Worm (Caenorhabditis elegans) whole organism, late embryonic: ENCODE data around the gene F36D3.16.

Experiments
- C08G9.2 ChIP-seq: sonication (generic microtip); optimal IDR thresholded peaks from 2 replicates; lab custom pipeline; 2016; ENCODE audit warnings: mild to moderate bottlenecking, missing genetic modification characterization, moderate library complexity, missing compliant biosample characterization
- C38D4.7 ChIP-seq: fragments of 200-800 bp; sonication (Bioruptor generic); optimal IDR thresholded peaks from 2 replicates; lab custom pipeline; 2018; ENCODE audit warnings: mild to moderate bottlenecking, missing genetic modification characterization, moderate library complexity, missing compliant biosample characterization
- K02D7.2 ChIP-seq: sonication (generic microtip); optimal IDR thresholded peaks from 2 replicates; lab custom pipeline; 2017; ENCODE audit warnings: mild to moderate bottlenecking, missing genetic modification characterization, missing compliant biosample characterization
- K09A11.1 ChIP-seq: sonication (generic microtip); optimal IDR thresholded peaks from 2 replicates; lab custom pipeline; 2017; ENCODE audit warnings: antibody characterized with exemption, mild to moderate bottlenecking, missing genetic modification characterization, missing compliant biosample characterization; ENCODE audit not compliant: insufficient read depth
- T23F11.4 ChIP-seq: fragments of 200-800 bp; sonication (Bioruptor generic); optimal IDR thresholded peaks from 2 replicates; lab custom pipeline; 2018; ENCODE audit warnings: mild to moderate bottlenecking, missing genetic modification characterization, missing compliant biosample characterization
- Y22D7AL.16 ChIP-seq: sonication (generic microtip); optimal IDR thresholded peaks from 2 replicates; lab custom pipeline; 2016; ENCODE audit warnings: missing genetic modification characterization, missing compliant biosample characterization
- ahr-1 ChIP-seq: sonication (generic microtip); optimal IDR thresholded peaks from 2 replicates; lab custom pipeline; 2016; ENCODE audit warnings: missing genetic modification characterization, missing compliant biosample characterization
- ceh-14 ChIP-seq: sonication (generic microtip); optimal IDR thresholded peaks from 2 replicates; lab custom pipeline; 2016; ENCODE audit warnings: missing genotype, missing genetic modification characterization, missing compliant biosample characterization
- ceh-19 ChIP-seq: fragments of 200-800 bp; sonication (Bioruptor generic); optimal IDR thresholded peaks from 2 replicates; lab custom pipeline; 2018; ENCODE audit warnings: mild to moderate bottlenecking, missing genetic modification characterization, missing compliant biosample characterization
- ceh-24 ChIP-seq: sonication (generic microtip); optimal IDR thresholded peaks from 2 replicates; lab custom pipeline; 2016; ENCODE audit warnings: mild to moderate bottlenecking, missing genetic modification characterization, missing compliant biosample characterization
- ceh-30 ChIP-seq: fragments of 150-350 bp; optimal IDR thresholded peaks from 2 replicates; lab custom pipeline; 2014; ENCODE audit warnings: missing biosample characterization, missing genetic modification characterization
- ceh-34 ChIP-seq: sonication (generic microtip); optimal IDR thresholded peaks from 2 replicates; lab custom pipeline; 2016; ENCODE audit warnings: mild to moderate bottlenecking, missing genetic modification characterization, missing compliant biosample characterization
- ceh-6 ChIP-seq: fragments of 200-800 bp; sonication (Bioruptor generic); optimal IDR thresholded peaks from 2 replicates; lab custom pipeline; 2018; ENCODE audit warnings: mild to moderate bottlenecking, missing genetic modification characterization, missing compliant biosample characterization
- che-1 ChIP-seq: sonication (generic microtip); optimal IDR thresholded peaks from 2 replicates; lab custom pipeline; 2016; ENCODE audit warnings: mild to moderate bottlenecking, missing genetic modification characterization, missing compliant biosample characterization
- dve-1 ChIP-seq: sonication (generic microtip); optimal IDR thresholded peaks from 2 replicates; lab custom pipeline; 2017; ENCODE audit warnings: antibody characterized with exemption, mild to moderate bottlenecking, missing genetic modification characterization, missing compliant biosample characterization
- elt-2 ChIP-seq: sonication (generic microtip); optimal IDR thresholded peaks from 2 replicates; lab custom pipeline; 2016; ENCODE audit warnings: missing genetic modification reagents, missing genetic modification characterization, missing compliant biosample characterization
- ets-4 ChIP-seq: sonication (generic microtip); optimal IDR thresholded peaks from 2 replicates; lab custom pipeline; 2016; ENCODE audit warnings: missing genetic modification characterization, missing compliant biosample characterization
- fax-1 ChIP-seq: sonication (generic microtip); optimal IDR thresholded peaks from 2 replicates; lab custom pipeline; 2016; ENCODE audit warnings: missing genotype, missing genetic modification characterization, missing compliant biosample characterization
- gmeb-2 ChIP-seq: sonication (generic microtip); optimal IDR thresholded peaks from 2 replicates; lab custom pipeline; 2016; ENCODE audit warnings: missing genetic modification characterization, inconsistent platforms, missing compliant biosample characterization
- hlh-13 ChIP-seq: fragments of 200-800 bp; sonication (Bioruptor generic); optimal IDR thresholded peaks from 2 replicates; lab custom pipeline; 2018; ENCODE audit warnings: mild to moderate bottlenecking, missing genetic modification characterization, missing compliant biosample characterization
- hlh-30 ChIP-seq: sonication (generic microtip); optimal IDR thresholded peaks from 2 replicates; lab custom pipeline; 2017; ENCODE audit warnings: antibody characterized with exemption, missing genetic modification characterization, missing compliant biosample characterization; ENCODE audit not compliant: insufficient read depth
- hlh-6 ChIP-seq: sonication (generic microtip); optimal IDR thresholded peaks from 2 replicates; lab custom pipeline; 2016; ENCODE audit warnings: missing genotype, missing genetic modification characterization, missing compliant biosample characterization
- hlh-8 ChIP-seq: sonication (generic microtip); optimal IDR thresholded peaks from 2 replicates; lab custom pipeline; 2016; ENCODE audit warnings: missing genotype, missing genetic modification characterization, missing compliant biosample characterization
- lin-11 ChIP-seq: fragments of 200-800 bp; sonication (Bioruptor generic); optimal IDR thresholded peaks from 2 replicates; lab custom pipeline; 2018; ENCODE audit warnings: mild to moderate bottlenecking, missing genetic modification characterization, missing compliant biosample characterization
- madf-2 ChIP-seq: sonication (generic microtip); optimal IDR thresholded peaks from 2 replicates; lab custom pipeline; 2017; ENCODE audit warnings: missing genetic modification characterization, missing compliant biosample characterization
- mec-3 ChIP-seq: sonication (generic microtip); optimal IDR thresholded peaks from 2 replicates; lab custom pipeline; 2016; ENCODE audit warnings: borderline replicate concordance, missing genetic modification characterization, missing compliant biosample characterization
- nfya-1 ChIP-seq: sonication (generic microtip); optimal IDR thresholded peaks from 2 replicates; lab custom pipeline; 2017; ENCODE audit warnings: missing genetic modification characterization, mild to moderate bottlenecking, missing compliant biosample characterization, antibody characterized with exemption, moderate library complexity
- npax-4 ChIP-seq: sonication (generic microtip); optimal IDR thresholded peaks from 2 replicates; lab custom pipeline; 2016; ENCODE audit warnings: missing genetic modification characterization, missing compliant biosample characterization
- odd-2 ChIP-seq: sonication (generic microtip); optimal IDR thresholded peaks from 2 replicates; lab custom pipeline; 2017; ENCODE audit warnings: antibody characterized with exemption, mild to moderate bottlenecking, missing genetic modification characterization, missing compliant biosample characterization
- pag-3 ChIP-seq: sonication (generic microtip); optimal IDR thresholded peaks from 2 replicates; lab custom pipeline; 2016; ENCODE audit warnings: missing compliant biosample characterization, missing genetic modification characterization, borderline replicate concordance
- pat-9 ChIP-seq: fragments of 200-800 bp; sonication (Bioruptor generic); optimal IDR thresholded peaks from 2 replicates; lab custom pipeline; 2018; ENCODE audit warnings: mild to moderate bottlenecking, missing genetic modification characterization, moderate library complexity, missing compliant biosample characterization
- pax-1 ChIP-seq: fragments of 150-350 bp; optimal IDR thresholded peaks from 2 replicates; lab custom pipeline; 2014; ENCODE audit warnings: missing biosample characterization, missing genetic modification characterization
- pha-2 ChIP-seq: sonication (generic microtip); optimal IDR thresholded peaks from 2 replicates; lab custom pipeline; 2017; ENCODE audit warnings: mild to moderate bottlenecking, missing genetic modification characterization, missing compliant biosample characterization
- pha-4 ChIP-seq: fragments of 150-350 bp; optimal IDR thresholded peaks from 2 replicates; lab custom pipeline; 2018; ENCODE audit warnings: missing biosample characterization, missing genetic modification reagents, missing genetic modification characterization
- pros-1 ChIP-seq: fragments of 150-350 bp; optimal IDR thresholded peaks from 2 replicates; lab custom pipeline; 2014; ENCODE audit warnings: missing biosample characterization, missing genetic modification reagents, missing genetic modification characterization
- ref-2 ChIP-seq: sonication (generic microtip); optimal IDR thresholded peaks from 2 replicates; lab custom pipeline; 2016; ENCODE audit warnings: missing genetic modification characterization, missing compliant biosample characterization
- syd-9 ChIP-seq: sonication (generic microtip); optimal IDR thresholded peaks from 2 replicates; lab custom pipeline; 2016; ENCODE audit warnings: mild to moderate bottlenecking, missing genetic modification characterization, moderate library complexity, missing compliant biosample characterization
- tbx-2 ChIP-seq: sonication (generic microtip); optimal IDR thresholded peaks from 2 replicates; lab custom pipeline; 2016; ENCODE audit warnings: missing genetic modification characterization, missing compliant biosample characterization
- ttx-3 ChIP-seq: sonication (generic microtip); optimal IDR thresholded peaks from 2 replicates; lab custom pipeline; 2016; ENCODE audit warnings: missing genetic modification reagents, missing genetic modification characterization, missing compliant biosample characterization
- unc-42 ChIP-seq: sonication (generic microtip); optimal IDR thresholded peaks from 2 replicates; lab custom pipeline; 2016; ENCODE audit warnings: missing genotype, missing genetic modification characterization, missing compliant biosample characterization
- unc-86 ChIP-seq: sonication (generic microtip); optimal IDR thresholded peaks from 2 replicates; lab custom pipeline; 2016; ENCODE audit warnings: missing genetic modification characterization, missing compliant biosample characterization
- zip-5 ChIP-seq: sonication (generic microtip); optimal IDR thresholded peaks from 2 replicates; lab custom pipeline; 2016; ENCODE audit warnings: missing genetic modification characterization, missing compliant biosample characterization

F36D3.16 gene

ce11 chrV:16534000-16534399 is 6.1 kb downstream of the F36D3.16 start, which contains the start of gene cpr-2:
Gene cpr-2, minus strand, starts transcription at chrV:16534100.
- TF ChIP-seq ahr-1 (tag; lab: Kevin White, UChicago) = no peak
- TF ChIP-seq C08G9.2 (tag; lab: Kevin White, UChicago) = no peak
- no peak for TF ChIP-seq ets-4 (tag; lab: Kevin White, UChicago)

- TF ChIP-seq ceh-6 (GFP tag; lab: Kevin White, UChicago) = no peak
- no peak for TF ChIP-seq ceh-19 (GFP tag; lab: Kevin White, UChicago)
- no peak for TF ChIP-seq ceh-24 (tag; lab: Kevin White, UChicago)
- no peak for TF ChIP-seq pat-9
- TF ChIP-seq ets-4 (tag; lab: Kevin White, UChicago) = no peak
- no peak for TF ChIP-seq hlh-8 (tag; lab: Kevin White, UChicago)
- no peak for TF ChIP-seq Y22D7AL.16 (tag; lab: Kevin White, UChicago)
- no peak for TF ChIP-seq npax-4 (tag; lab: Kevin White, UChicago)
- no peak for TF ChIP-seq syd-9 (tag; lab: Kevin White, UChicago)
- TF ChIP-seq tbx-2 = no peak
- TF ChIP-seq nfya-1 (tag; lab: Kevin White, UChicago) = no peak
- no peak for TF ChIP-seq fax-1 (tag; lab: Kevin White, UChicago)
- no peak for TF ChIP-seq pag-3 (tag; lab: Kevin White, UChicago)
- TF ChIP-seq ttx-3 = no peak
These were observed 7.3 kb downstream of the F36D3.16 start, which contains the start of gene Y32B12B.8 for ce11 chrV:16535172-16535571. Gene Y32B12B.8, plus strand, starts transcription at chrV:16535472.

- TF ChIP-seq elt-2 = no peak
- no peak for TF ChIP-seq dve-1
- TF ChIP-seq hlh-6 (tag; lab: Kevin White, UChicago) = no peak
- TF ChIP-seq hlh-13 (GFP tag; lab: Kevin White, UChicago) = no peak
- TF ChIP-seq C08G9.2 (tag; lab: Kevin White, UChicago) = no peak
- no peak for TF ChIP-seq odd-2
- no peak for TF ChIP-seq pros-1 (tag; lab: Kevin White, UChicago)
- no peak for TF ChIP-seq hlh-30 (tag; lab: Kevin White, UChicago)
- no peak for TF ChIP-seq madf-2 (tag; lab: Kevin White, UChicago)
- TF ChIP-seq pha-2 (tag; lab: Kevin White, UChicago) = no peak
- TF ChIP-seq che-1 (tag; lab: Kevin White, UChicago) = no peak
- TF ChIP-seq ceh-30 (tag; lab: Kevin White, UChicago) = no peak
- TF ChIP-seq gmeb-2 (tag; lab: Kevin White, UChicago) = no peak
These were observed 8.8 kb downstream of the F36D3.16 start, which contains the start of gene Y32B12B.1 for ce11 chrV:16536701-16537100. Gene Y32B12B.1, plus strand, starts transcription at chrV:16537001.

ce11 chrV:16537908-16538446 is 10.1 kb downstream of the F36D3.16 start, which contains the start of gene Y32B12B.2:
Gene Y32B12B.2, plus strand, starts transcription at chrV:16538396.
- TF ChIP-seq hlh-30 (tag; lab: Kevin White, UChicago) (no peak), pax-1 (no peak), C38D4.7 (GFP tag; lab: Kevin White, UChicago) (no peak), gmeb-2 (tag; lab: Kevin White, UChicago) (no peak), ttx-3 (no peak), nfya-1 (tag; lab: Kevin White, UChicago) (no peak), unc-86 (tag; lab: Kevin White, UChicago) (no peak), pha-4 (no peak), ceh-19 (GFP tag; lab: Kevin White, UChicago) (no peak), ets-4 (tag; lab: Kevin White, UChicago) (peak; percentile 1), ceh-14 (tag; lab: Kevin White, UChicago) (no peak), K02D7.2 (tag; lab: Kevin White, UChicago) (no peak), T23F11.4 (no peak), che-1 (tag; lab: Kevin White, UChicago) (no peak), unc-42 (peak; percentile 28), ceh-24 (tag; lab: Kevin White, UChicago) (no peak), ref-2 (tag; lab: Kevin White, UChicago) (no peak), hlh-6 (tag; lab: Kevin White, UChicago) (no peak), pros-1 (tag; lab: Kevin White, UChicago) (no peak), ceh-34 (tag; lab: Kevin White, UChicago) (no peak), K09A11.1 (tag; lab: Kevin White, UChicago) (no peak), Y22D7AL.16 (tag; lab: Kevin White, UChicago) (no peak), pat-9 (no peak), hlh-8 (tag; lab: Kevin White, UChicago) (no peak), lin-11 (no peak), madf-2 (tag; lab: Kevin White, UChicago) (no peak), dve-1 (no peak), mec-3 (tag; lab: Kevin White, UChicago) (no peak), odd-2 (no peak), pha-2 (tag; lab: Kevin White, UChicago) (no peak), ahr-1 (tag; lab: Kevin White, UChicago) (no peak), zip-5 (tag; lab: Kevin White, UChicago) (no peak)
